Worm (Caenorhabditis elegans) whole organism, young adult: ENCODE results near the gene K10C2.8.

Experiments used
- F22D6.2 ChIP-seq: sonication (generic microtip); optimal IDR thresholded peaks from 2 replicates; lab custom pipeline; 2016; ENCODE audit warnings: mild to moderate bottlenecking, missing genetic modification characterization, missing compliant biosample characterization
- ZK185.1 ChIP-seq: sonication (generic microtip); optimal IDR thresholded peaks from 2 replicates; lab custom pipeline; 2016; ENCODE audit warnings: mild to moderate bottlenecking, missing genetic modification characterization, missing compliant biosample characterization; ENCODE audit not compliant: poor library complexity, severe bottlenecking
- dpff-1 ChIP-seq: sonication (generic microtip); optimal IDR thresholded peaks from 2 replicates; lab custom pipeline; 2017; ENCODE audit warnings: mild to moderate bottlenecking, missing genetic modification characterization, missing compliant biosample characterization
- egl-18 ChIP-seq: fragments of 200-800 bp; sonication (Bioruptor generic); IDR thresholded peaks from 2 replicates; pipeline ENCODE4 v1.3.6; 2022; ENCODE audit warnings: missing genetic modification reagents, missing genetic modification characterization, missing compliant biosample characterization
- gei-17 ChIP-seq: fragments of 200-800 bp; sonication (Bioruptor generic); optimal IDR thresholded peaks from 2 replicates; lab custom pipeline; 2018; ENCODE audit warnings: mild to moderate bottlenecking, missing genetic modification characterization, missing compliant biosample characterization
- lin-35 ChIP-seq, 3 experiments: fragments of 150-350 bp in 2 of 3; sonication (generic microtip) in 1 of 3; optimal IDR thresholded peaks; 2 replicates each; lab custom pipeline; 2014 to 2018; ENCODE audit warnings: missing biosample characterization in 3 of 3, missing genetic modification characterization in 3 of 3, missing genetic modification reagents in 3 of 3
- mel-28 ChIP-seq: sonication (generic microtip); optimal IDR thresholded peaks from 2 replicates; lab custom pipeline; 2016; ENCODE audit warnings: borderline replicate concordance, mild to moderate bottlenecking, missing genetic modification characterization, missing compliant biosample characterization
- mes-4 ChIP-seq: sonication (generic microtip); optimal IDR thresholded peaks from 2 replicates; lab custom pipeline; 2016; ENCODE audit warnings: missing genotype, missing genetic modification characterization, missing compliant biosample characterization
- nhr-120 ChIP-seq: fragments of 200-800 bp; sonication (Bioruptor generic); IDR thresholded peaks from 2 replicates; pipeline ENCODE4 v1.3.6; 2022; ENCODE audit warnings: missing genetic modification characterization, missing compliant biosample characterization
- ztf-26 ChIP-seq: sonication (generic microtip); optimal IDR thresholded peaks from 2 replicates; lab custom pipeline; 2017; ENCODE audit warnings: missing genetic modification characterization, missing compliant biosample characterization

ce11 chrX:6456567-6456966 lies 19.1 kb upstream of the K10C2.8 start, which contains the start of gene pept-1:
- TF ChIP-seq dpff-1 (tag; lab: Kevin White, UChicago) (no peak), ztf-26 (tag; lab: Kevin White, UChicago) (no peak), egl-18 (GFP tag; lab: Robert Waterston, UW) (no peak), lin-35 (GFP tag; optimal IDR thresholded peaks at IDR 0.05; lab: Kevin White, UChicago) (no peak), ZK185.1 (tag; lab: Kevin White, UChicago) (no peak), nhr-120 (GFP tag; lab: Robert Waterston, UW) (no peak), gei-17 (GFP tag; lab: Kevin White, UChicago) (no peak), mel-28 (tag; lab: Kevin White, UChicago) (no peak), F22D6.2 (tag; lab: Kevin White, UChicago) (no peak), mes-4 (no peak)
